Worm (Caenorhabditis elegans) whole organism, L4/young adult: ENCODE results near the gene srj-37.

Experiments used
- W03F9.2 ChIP-seq: fragments of 150-350 bp; optimal IDR thresholded peaks from 2 replicates; lab custom pipeline; 2014; ENCODE audit warnings: missing biosample characterization, missing genetic modification characterization
- dao-5 ChIP-seq: sonication (generic microtip); optimal IDR thresholded peaks from 2 replicates; lab custom pipeline; 2016; ENCODE audit warnings: missing genotype, missing genetic modification characterization, moderate library complexity, missing compliant biosample characterization

- TF ChIP-seq W03F9.2 (no peak), dao-5 (tag; lab: Kevin White, UChicago) (no peak)
Observed at ce11 chrV:652940-653339, 14.5 kb downstream of the srj-37 start, which contains the start of gene srj-5.
